Fruit fly (Drosophila melanogaster) S2 (cell line): ENCODE measurements around the gene brk.

Experiments
- CG8478 ChIP-seq: fragments of >200 bp; optimal IDR thresholded peaks from 2 replicates; lab custom pipeline; 2018
- CTCF ChIP-seq, 2 experiments: fragments of >200 bp; optimal IDR thresholded peaks; 2 replicates each; lab custom pipeline; 2018

dm6 chrX:7347406-7347805, 39.7 kb downstream of the brk start, which contains the start of gene CG15034:
- no peak for TF ChIP-seq CG8478 (lab: Kevin White, UChicago)
- no peak for TF ChIP-seq CTCF (optimal IDR thresholded peaks at IDR 0.05; lab: Kevin White, UChicago)
